Fruit fly (Drosophila melanogaster): ENCODE measurements around the gene Drak.

Drak gene

DNA sequence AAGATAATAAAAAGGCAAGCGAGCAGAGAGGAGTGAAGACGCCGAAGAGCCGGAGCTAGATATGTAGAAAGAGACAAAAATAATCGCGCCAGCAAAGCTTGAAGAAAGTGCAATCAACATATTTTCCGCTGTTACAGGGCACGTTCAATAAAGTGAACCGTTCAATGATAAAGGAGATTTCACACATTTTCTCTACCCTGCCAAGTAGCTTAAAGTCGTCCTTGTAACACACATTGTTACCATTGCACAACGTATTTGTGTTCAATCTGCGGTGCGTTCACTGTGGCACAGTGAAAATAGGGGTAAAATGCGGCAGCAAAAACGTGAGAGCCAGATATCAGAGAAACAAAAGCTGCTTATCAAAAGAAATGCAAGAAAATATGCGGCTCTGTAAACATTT, 6.5 kb downstream of the Drak start:
- TF ChIP-seq Sin3A (optimal IDR thresholded peaks at IDR 0.05): no peak
- TF ChIP-seq insv (optimal IDR thresholded peaks at IDR 0.05): no peak
- no peak for TF ChIP-seq ttk (optimal IDR thresholded peaks at IDR 0.05)
- TF ChIP-seq Myc (optimal IDR thresholded peaks at IDR 0.05): no peak
- no peak for TF ChIP-seq h (optimal IDR thresholded peaks at IDR 0.05)
- TF ChIP-seq psq (optimal IDR thresholded peaks at IDR 0.05): no peak

DNA sequence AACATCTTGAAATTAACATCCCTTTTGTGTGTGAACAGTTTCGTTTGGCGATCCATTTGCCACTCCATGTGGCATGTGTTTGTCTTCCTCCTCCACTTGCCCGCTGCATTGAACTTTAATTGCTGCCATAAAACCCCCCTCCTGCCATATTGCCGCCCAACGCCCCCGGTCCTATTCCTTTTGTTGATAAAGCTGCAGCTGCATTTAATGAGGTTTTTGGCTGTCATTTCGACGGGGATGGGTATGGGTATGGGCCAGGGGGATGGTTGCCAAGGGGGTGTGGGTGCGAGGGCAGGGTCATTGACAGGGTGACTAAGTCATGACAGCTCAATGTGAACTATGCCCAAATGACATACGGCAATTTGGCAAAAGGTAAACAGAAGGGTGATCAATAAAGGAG, 7.3 kb downstream of the Drak start:
- no peak for TF ChIP-seq Sin3A (optimal IDR thresholded peaks at IDR 0.05)
- TF ChIP-seq h (optimal IDR thresholded peaks at IDR 0.05): no peak
- no peak for TF ChIP-seq insv (optimal IDR thresholded peaks at IDR 0.05)
- TF ChIP-seq psq (optimal IDR thresholded peaks at IDR 0.05): no peak
- no peak for TF ChIP-seq Myc (optimal IDR thresholded peaks at IDR 0.05)
- TF ChIP-seq ttk (optimal IDR thresholded peaks at IDR 0.05): no peak

DNA sequence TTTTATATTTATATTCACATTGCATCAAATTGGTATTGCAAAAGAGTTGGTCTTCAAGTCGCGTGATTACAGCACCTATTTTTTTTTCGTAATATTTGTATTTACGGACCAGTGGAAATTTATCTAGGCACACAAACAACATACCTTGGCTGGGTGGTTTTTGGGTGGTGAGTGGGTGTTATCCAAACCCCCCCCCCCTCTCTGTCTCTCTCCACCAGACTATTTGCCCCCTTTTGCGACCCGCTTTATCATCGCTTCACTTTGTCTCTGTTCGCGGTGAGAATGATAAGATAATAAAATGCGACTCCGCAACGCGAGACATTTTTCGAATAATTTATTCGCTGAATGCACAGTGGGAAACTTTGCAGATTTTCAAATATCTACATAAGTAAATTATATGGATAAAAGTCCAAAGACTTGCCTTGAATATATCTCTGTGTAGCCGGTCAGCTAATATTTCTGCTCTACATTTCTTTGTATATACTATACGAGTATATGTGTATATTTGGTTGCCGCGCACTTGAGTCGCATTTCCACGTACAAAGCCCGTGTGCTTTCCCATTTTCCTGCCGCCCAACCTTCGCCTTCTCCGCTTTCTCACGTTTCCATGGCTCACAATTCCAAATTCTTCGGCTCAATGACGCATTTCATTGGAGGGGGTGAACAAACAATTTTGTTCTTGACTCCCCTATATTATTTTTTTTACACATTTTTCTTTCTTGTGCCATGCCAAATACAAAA, 8.5 kb downstream of the Drak start:
- no peak for TF ChIP-seq ttk (optimal IDR thresholded peaks at IDR 0.05)
- TF ChIP-seq Myc (optimal IDR thresholded peaks at IDR 0.05): no peak

DNA sequence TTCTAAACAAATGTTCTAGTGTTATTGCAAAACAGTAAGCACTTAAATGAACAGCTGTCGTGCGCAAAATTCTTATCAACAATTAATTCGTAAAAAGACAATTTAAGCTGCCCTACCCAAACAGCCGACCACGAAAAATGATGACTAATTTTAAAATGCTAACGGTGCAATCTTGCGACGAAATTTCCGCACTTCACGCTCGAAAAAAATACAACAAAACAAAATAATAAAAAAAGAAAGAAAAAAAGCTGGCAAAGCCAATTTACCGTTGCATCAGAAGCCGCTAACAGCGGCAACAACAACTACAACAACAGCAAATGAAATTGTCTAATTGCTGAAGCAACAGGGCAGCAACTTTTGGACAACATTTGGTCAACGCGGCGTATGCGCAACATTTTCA, 10.7 kb downstream of the Drak start:
- TF ChIP-seq psq (optimal IDR thresholded peaks at IDR 0.05): no peak
- TF ChIP-seq Sin3A (optimal IDR thresholded peaks at IDR 0.05): no peak
- no peak for TF ChIP-seq ttk (optimal IDR thresholded peaks at IDR 0.05)
- TF ChIP-seq h (optimal IDR thresholded peaks at IDR 0.05): no peak
- TF ChIP-seq insv (optimal IDR thresholded peaks at IDR 0.05): no peak
- TF ChIP-seq Myc (optimal IDR thresholded peaks at IDR 0.05): no peak

DNA sequence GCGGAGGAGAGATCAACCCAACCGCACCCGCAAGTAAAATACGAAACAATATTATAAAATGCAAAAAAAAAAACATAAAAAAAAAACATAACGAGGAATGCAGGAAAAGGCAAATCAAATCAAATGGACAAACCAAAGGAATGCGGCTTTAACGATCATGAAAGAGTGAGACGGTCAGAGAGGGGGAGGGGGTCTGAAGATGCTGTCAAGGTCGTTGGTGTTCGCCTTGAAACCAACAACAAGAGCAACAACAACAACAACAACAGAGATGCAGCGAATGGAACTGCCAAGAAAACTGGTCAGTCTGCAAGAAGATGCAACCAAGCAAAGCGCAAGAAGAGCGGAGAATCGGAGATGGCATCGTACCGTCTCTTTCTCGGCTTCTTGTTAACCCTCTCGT, 13.3 kb downstream of the Drak start:
- no peak for TF ChIP-seq Myc (optimal IDR thresholded peaks at IDR 0.05)
- no peak for TF ChIP-seq Sin3A (optimal IDR thresholded peaks at IDR 0.05)
- TF ChIP-seq ttk (optimal IDR thresholded peaks at IDR 0.05): no peak
- no peak for TF ChIP-seq h (optimal IDR thresholded peaks at IDR 0.05)
- TF ChIP-seq insv (optimal IDR thresholded peaks at IDR 0.05): no peak
- no peak for TF ChIP-seq psq (optimal IDR thresholded peaks at IDR 0.05)

DNA sequence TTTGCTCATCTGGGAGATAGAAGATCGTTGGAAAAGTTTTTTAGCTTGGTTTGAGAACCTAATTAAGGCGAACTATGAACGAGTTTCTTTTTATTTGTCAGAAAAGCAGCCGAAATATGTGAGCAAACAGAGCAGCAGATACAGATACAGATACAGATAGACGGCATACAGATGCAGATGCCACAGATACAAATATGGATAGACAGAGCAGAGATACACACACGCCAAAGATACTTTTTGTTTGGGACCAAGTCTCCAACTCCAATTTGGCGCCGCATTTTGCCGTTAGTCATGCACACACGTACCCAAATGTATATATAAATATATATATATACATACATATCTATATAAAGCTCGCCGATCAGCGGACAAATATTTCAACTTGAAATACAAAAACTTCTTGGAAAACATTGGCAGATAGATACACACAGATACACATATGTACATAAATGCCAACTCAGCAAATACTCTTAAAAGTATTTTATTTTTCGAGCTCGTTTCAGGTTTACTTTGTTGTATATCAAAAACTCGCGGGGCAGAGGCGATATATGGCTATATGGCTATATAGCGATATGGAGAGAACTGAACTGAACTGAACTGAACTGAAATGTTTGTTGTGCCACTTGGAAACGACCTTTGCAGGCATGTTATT, 17.3 kb downstream of the Drak start:
- TF ChIP-seq insv (optimal IDR thresholded peaks at IDR 0.05): no peak
- no peak for TF ChIP-seq psq (optimal IDR thresholded peaks at IDR 0.05)
- TF ChIP-seq ttk (optimal IDR thresholded peaks at IDR 0.05): no peak
- no peak for TF ChIP-seq Myc (optimal IDR thresholded peaks at IDR 0.05)
- no peak for TF ChIP-seq h (optimal IDR thresholded peaks at IDR 0.05)

DNA sequence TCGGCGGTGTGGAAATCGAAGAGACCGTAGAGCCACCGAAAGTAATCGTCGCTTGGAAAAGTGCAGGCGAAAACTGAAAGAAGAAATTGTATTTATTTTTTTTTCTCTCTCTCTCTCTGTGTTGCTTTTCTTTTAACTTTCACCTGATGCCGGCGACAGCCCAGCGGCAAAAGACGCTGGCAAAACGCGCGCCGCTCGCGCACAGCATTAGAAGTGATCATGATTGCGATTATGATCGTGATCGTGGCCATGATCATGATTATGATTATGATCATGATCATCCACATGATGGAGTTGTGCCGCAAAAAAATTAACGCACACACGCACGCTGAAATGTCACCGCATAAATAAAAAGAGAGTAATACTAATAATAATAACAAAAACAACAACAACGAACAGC, 18.4 kb downstream of the Drak start:
- TF ChIP-seq psq (optimal IDR thresholded peaks at IDR 0.05) (no peak), Myc (optimal IDR thresholded peaks at IDR 0.05) (no peak), insv (optimal IDR thresholded peaks at IDR 0.05) (no peak), ttk (optimal IDR thresholded peaks at IDR 0.05) (no peak), Sin3A (optimal IDR thresholded peaks at IDR 0.05) (no peak), h (optimal IDR thresholded peaks at IDR 0.05) (no peak)

DNA sequence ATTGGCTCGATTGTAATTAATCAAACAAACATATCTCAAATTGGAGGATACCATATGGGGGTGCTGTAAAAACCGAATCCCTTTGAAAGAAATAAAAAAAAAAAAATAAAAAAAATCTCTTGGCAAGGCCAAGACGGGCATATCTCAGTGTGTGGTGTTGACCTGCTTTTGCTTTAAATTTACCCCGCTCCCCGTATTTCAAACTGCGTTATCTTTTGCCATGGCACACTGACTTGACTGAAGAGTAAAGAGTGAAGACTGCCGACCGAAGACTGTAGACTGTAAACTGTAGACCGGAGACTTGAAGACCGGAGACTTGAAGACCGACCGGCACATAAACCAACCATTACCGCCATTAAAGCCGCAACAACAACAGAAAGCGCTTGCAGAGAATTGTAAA, 19.0 kb downstream of the Drak start:
- TF ChIP-seq insv (optimal IDR thresholded peaks at IDR 0.05) (no peak), Sin3A (optimal IDR thresholded peaks at IDR 0.05) (no peak), ttk (optimal IDR thresholded peaks at IDR 0.05) (no peak), Myc (optimal IDR thresholded peaks at IDR 0.05) (no peak), h (optimal IDR thresholded peaks at IDR 0.05) (no peak), psq (optimal IDR thresholded peaks at IDR 0.05) (no peak)

DNA sequence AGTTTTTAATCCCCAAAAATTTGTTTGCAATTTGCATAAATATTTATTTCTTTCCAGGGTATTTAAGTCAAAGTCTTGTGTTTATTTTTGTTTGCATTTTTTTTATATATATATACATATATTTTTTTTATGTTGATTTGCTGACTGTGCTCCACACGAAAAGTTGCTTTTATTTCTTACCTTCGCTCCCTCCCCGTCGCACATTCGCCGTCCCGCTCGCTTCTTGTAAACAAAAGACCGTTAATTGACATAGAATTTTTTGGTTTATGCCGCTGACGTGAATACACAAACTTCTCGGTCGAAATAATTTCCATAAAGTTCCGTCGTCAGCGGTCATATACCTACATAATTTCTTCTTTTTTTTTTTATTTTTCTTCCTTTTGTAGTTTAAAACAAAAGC, 19.9 kb downstream of the Drak start:
- TF ChIP-seq ttk (optimal IDR thresholded peaks at IDR 0.05) (no peak), insv (optimal IDR thresholded peaks at IDR 0.05) (no peak), Myc (optimal IDR thresholded peaks at IDR 0.05) (no peak), psq (optimal IDR thresholded peaks at IDR 0.05) (no peak), Sin3A (optimal IDR thresholded peaks at IDR 0.05) (no peak), h (optimal IDR thresholded peaks at IDR 0.05) (no peak)

DNA sequence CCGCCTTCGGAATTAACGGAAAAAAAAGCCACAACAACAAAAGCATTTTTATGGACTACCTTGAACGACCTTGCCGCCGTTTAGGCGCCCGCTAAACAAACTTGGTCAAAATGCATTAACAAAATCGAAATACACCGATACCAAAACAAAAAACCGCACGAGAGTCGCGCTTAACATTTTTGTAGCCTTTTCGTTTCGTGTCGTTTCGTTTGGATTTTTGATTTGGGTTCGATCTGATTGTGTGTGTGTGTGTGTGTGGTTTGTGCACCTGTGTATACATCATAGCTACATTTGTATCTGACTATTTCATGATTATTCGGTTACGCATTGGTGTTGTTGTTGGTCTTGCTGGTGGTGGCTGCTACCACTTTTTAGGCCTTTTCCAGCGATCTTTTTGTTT, 22.6 kb downstream of the Drak start:
- TF ChIP-seq psq (optimal IDR thresholded peaks at IDR 0.05) (no peak), h (optimal IDR thresholded peaks at IDR 0.05) (no peak), insv (optimal IDR thresholded peaks at IDR 0.05) (no peak), ttk (optimal IDR thresholded peaks at IDR 0.05) (no peak), Myc (optimal IDR thresholded peaks at IDR 0.05) (no peak), Sin3A (optimal IDR thresholded peaks at IDR 0.05) (no peak)

DNA sequence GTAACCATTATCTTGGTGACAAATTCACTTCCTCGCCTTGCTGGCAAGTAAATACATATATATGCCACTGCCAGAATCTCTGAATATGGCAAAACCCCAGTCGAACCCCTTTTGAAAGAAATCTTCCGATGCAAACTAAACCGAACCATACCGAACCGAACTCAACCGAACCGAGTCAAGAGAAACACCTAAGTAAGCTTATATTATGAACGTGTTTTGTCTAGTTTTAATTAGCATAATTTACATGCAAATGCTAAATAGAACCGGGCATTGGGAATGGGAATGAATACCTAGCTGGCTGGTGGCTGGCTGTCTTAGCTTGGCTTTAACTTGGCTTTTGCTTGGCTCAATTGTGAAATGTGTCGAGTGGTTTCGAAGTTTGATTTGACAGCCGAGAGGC, 24.4 kb downstream of the Drak start:
- TF ChIP-seq insv (optimal IDR thresholded peaks at IDR 0.05) (no peak), psq (optimal IDR thresholded peaks at IDR 0.05) (no peak), Myc (optimal IDR thresholded peaks at IDR 0.05) (no peak), ttk (optimal IDR thresholded peaks at IDR 0.05) (no peak), h (optimal IDR thresholded peaks at IDR 0.05) (no peak), Sin3A (optimal IDR thresholded peaks at IDR 0.05) (no peak)

DNA sequence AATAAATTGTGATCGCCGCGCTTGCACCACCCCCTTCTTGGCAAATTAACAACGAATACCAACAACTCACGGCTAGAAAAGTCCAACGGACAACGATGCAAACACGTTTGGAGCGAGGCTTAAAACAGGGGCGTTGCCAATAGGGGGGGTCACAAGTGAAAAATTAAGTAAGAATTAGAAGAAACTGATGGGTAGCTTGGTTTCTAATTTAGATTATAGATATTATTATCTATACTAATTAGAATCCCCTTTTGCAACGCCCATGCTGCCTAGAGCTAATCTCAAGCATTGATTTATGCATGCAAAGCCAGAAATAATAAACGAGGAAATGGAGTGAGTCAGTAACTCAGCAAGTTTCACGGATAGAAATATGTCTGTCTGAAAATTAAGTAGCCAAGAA, 25.5 kb downstream of the Drak start:
- TF ChIP-seq Myc (optimal IDR thresholded peaks at IDR 0.05) (no peak), h (optimal IDR thresholded peaks at IDR 0.05) (no peak), Sin3A (optimal IDR thresholded peaks at IDR 0.05) (no peak), psq (optimal IDR thresholded peaks at IDR 0.05) (no peak), insv (optimal IDR thresholded peaks at IDR 0.05) (no peak), ttk (optimal IDR thresholded peaks at IDR 0.05) (no peak)

DNA sequence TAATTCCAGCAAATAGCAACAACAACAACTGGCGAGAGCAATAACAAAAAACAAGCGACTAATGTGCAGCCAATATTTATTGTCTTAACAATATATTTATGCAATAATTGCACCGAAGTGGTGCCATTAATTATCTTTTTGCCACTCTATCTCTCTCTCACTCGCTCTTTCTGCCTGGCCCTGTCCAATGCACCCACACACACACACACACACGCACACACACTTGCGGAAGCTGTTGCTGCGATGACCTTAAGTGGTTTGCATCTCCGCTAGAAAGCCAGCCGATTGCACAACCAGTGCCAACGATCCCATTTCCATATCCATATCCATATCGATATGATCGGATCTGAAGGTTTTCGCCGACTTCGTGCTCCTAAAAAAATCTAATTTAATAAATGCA, 27.3 kb downstream of the Drak start:
- TF ChIP-seq Sin3A (optimal IDR thresholded peaks at IDR 0.05) (no peak), psq (optimal IDR thresholded peaks at IDR 0.05) (no peak), Myc (optimal IDR thresholded peaks at IDR 0.05) (no peak), ttk (optimal IDR thresholded peaks at IDR 0.05) (no peak), h (optimal IDR thresholded peaks at IDR 0.05) (no peak), insv (optimal IDR thresholded peaks at IDR 0.05) (no peak)
